Worm (Caenorhabditis elegans): Measurements from ENCODE around the gene C17B7.14.

- no peak for TF ChIP-seq him-1 (tag; optimal IDR thresholded peaks at IDR 0.05)
- no peak for TF ChIP-seq W03F9.2 (tag; optimal IDR thresholded peaks at IDR 0.05)
- no peak for TF ChIP-seq dao-5 (tag; optimal IDR thresholded peaks at IDR 0.05)
These were observed 42.1 kb upstream of the C17B7.14 start, which contains the start of gene C04E12.4 for ce11 chrV:3362475-3362874.

Measured in whole organism, L4/young adult.